Worm (Caenorhabditis elegans) whole organism, L3 larva: ENCODE data around the gene F02C9.1.

Source experiments
- nhr-12 ChIP-seq: fragments of 150-350 bp; optimal IDR thresholded peaks from 2 replicates; lab custom pipeline; 2014; ENCODE audit warnings: missing biosample characterization, missing genetic modification characterization
- ztf-11 ChIP-seq: fragments of 150-350 bp; optimal IDR thresholded peaks from 2 replicates; lab custom pipeline; 2014; ENCODE audit warnings: missing biosample characterization, missing genetic modification characterization

- TF ChIP-seq ztf-11 (tag; lab: Kevin White, UChicago) (no peak), nhr-12 (tag; lab: Kevin White, UChicago) (no peak)
Observed at ce11 chrV:3145241-3145640, 6.7 kb downstream of the F02C9.1 start.
